Worm (Caenorhabditis elegans): Measurements from ENCODE around the gene C37C3.10.

C37C3.10 gene

ce11 chrV:7856641-7857040 is 6.2 kb downstream of the C37C3.10 start:
- TF ChIP-seq ama-1 (optimal IDR thresholded peaks at IDR 0.05): no peak

ce11 chrV:7855382-7855994 is 7.4 kb downstream of the C37C3.10 start, which contains the start of gene C37C3.2:
TSS of gene C37C3.2 (plus strand) at chrV:7855944.
- TF ChIP-seq scrt-1 (GFP tag; IDR thresholded peaks at IDR 0.05): no peak
- TF ChIP-seq ceh-13 (GFP tag; optimal IDR thresholded peaks at IDR 0.05): no peak
- no peak for TF ChIP-seq aly-1 (tag; optimal IDR thresholded peaks at IDR 0.05)
- TF ChIP-seq flt-1 (GFP tag; IDR thresholded peaks at IDR 0.05): no peak
- no peak for TF ChIP-seq hmbx-1 (tag; optimal IDR thresholded peaks at IDR 0.05)
- no peak for TF ChIP-seq ets-7 (tag; optimal IDR thresholded peaks at IDR 0.05)
- TF ChIP-seq ceh-36 (tag; optimal IDR thresholded peaks at IDR 0.05): no peak
- no peak for TF ChIP-seq tbx-37 (GFP tag; conservative IDR thresholded peaks at IDR 0.05)

ce11 chrV:7854603-7855002 is 8.3 kb downstream of the C37C3.10 start, which contains the start of the genes C37C3.9 and C37C3.18:
TSS of gene C37C3.9 (minus strand) at chrV:7854700.
TSS of gene C37C3.18 (plus strand) at chrV:7854993.
- TF ChIP-seq hmg-4 (GFP tag; optimal IDR thresholded peaks at IDR 0.05): peak; percentile 25
- peak; percentile 75 for TF ChIP-seq F13C5.2 (tag; optimal IDR thresholded peaks at IDR 0.05)
- TF ChIP-seq ets-7 (tag; optimal IDR thresholded peaks at IDR 0.05): no peak
- no peak for TF ChIP-seq flt-1 (GFP tag; IDR thresholded peaks at IDR 0.05)

ce11 chrV:7853900-7854299 is 9.0 kb downstream of the C37C3.10 start:
- TF ChIP-seq hmbx-1 (tag; optimal IDR thresholded peaks at IDR 0.05): no peak
- TF ChIP-seq hmg-4 (GFP tag; optimal IDR thresholded peaks at IDR 0.05): no peak
- no peak for TF ChIP-seq tra-4 (tag; optimal IDR thresholded peaks at IDR 0.05)
- no peak for TF ChIP-seq ceh-13 (GFP tag; optimal IDR thresholded peaks at IDR 0.05)
- no peak for TF ChIP-seq hnd-1 (tag; optimal IDR thresholded peaks at IDR 0.05)
- TF ChIP-seq sea-1 (GFP tag; conservative IDR thresholded peaks at IDR 0.05): no peak
- no peak for TF ChIP-seq tbx-37 (GFP tag; conservative IDR thresholded peaks at IDR 0.05)
- TF ChIP-seq ama-1 (optimal IDR thresholded peaks at IDR 0.05): no peak
- TF ChIP-seq F13C5.2 (tag; optimal IDR thresholded peaks at IDR 0.05): no peak
- no peak for TF ChIP-seq flt-1 (GFP tag; IDR thresholded peaks at IDR 0.05)

ce11 chrV:7852078-7852477 is 10.8 kb downstream of the C37C3.10 start:
- TF ChIP-seq ceh-36 (tag; optimal IDR thresholded peaks at IDR 0.05) (no peak), pes-1 (GFP tag; IDR thresholded peaks at IDR 0.05) (no peak), scrt-1 (GFP tag; IDR thresholded peaks at IDR 0.05) (no peak), tbx-37 (GFP tag; conservative IDR thresholded peaks at IDR 0.05) (no peak), ets-7 (tag; optimal IDR thresholded peaks at IDR 0.05) (no peak), tra-4 (tag; optimal IDR thresholded peaks at IDR 0.05) (no peak), tbx-11 (GFP tag; IDR thresholded peaks at IDR 0.05) (no peak), hmbx-1 (tag; optimal IDR thresholded peaks at IDR 0.05) (no peak), hnd-1 (tag; optimal IDR thresholded peaks at IDR 0.05) (no peak)

- TF ChIP-seq tbx-11 (GFP tag; IDR thresholded peaks at IDR 0.05): no peak
- TF ChIP-seq scrt-1 (GFP tag; IDR thresholded peaks at IDR 0.05): 0 out of 2 replicates have a peak, but pooled peaks have one; percentile 7
- TF ChIP-seq hmbx-1 (tag; optimal IDR thresholded peaks at IDR 0.05): no peak
- no peak for TF ChIP-seq ama-1 (optimal IDR thresholded peaks at IDR 0.05)
- TF ChIP-seq tbx-37 (GFP tag; conservative IDR thresholded peaks at IDR 0.05): no peak
- TF ChIP-seq pes-1 (GFP tag; IDR thresholded peaks at IDR 0.05): no peak
- TF ChIP-seq ets-7 (tag; optimal IDR thresholded peaks at IDR 0.05): no peak
- TF ChIP-seq hmg-4 (GFP tag; optimal IDR thresholded peaks at IDR 0.05): peak; percentile 1
- 0 out of 2 replicates have a peak, but pooled peaks have one; percentile 7 for TF ChIP-seq sea-1 (GFP tag; conservative IDR thresholded peaks at IDR 0.05)
- TF ChIP-seq hnd-1 (tag; optimal IDR thresholded peaks at IDR 0.05): no peak
- no peak for TF ChIP-seq aly-1 (tag; optimal IDR thresholded peaks at IDR 0.05)
- no peak for TF ChIP-seq ceh-13 (GFP tag; optimal IDR thresholded peaks at IDR 0.05)
- TF ChIP-seq flt-1 (GFP tag; IDR thresholded peaks at IDR 0.05): no peak
These were observed 14.6 kb downstream of the C37C3.10 start for ce11 chrV:7848251-7848650.

- TF ChIP-seq scrt-1 (GFP tag; IDR thresholded peaks at IDR 0.05): no peak
- TF ChIP-seq hmg-4 (GFP tag; optimal IDR thresholded peaks at IDR 0.05): no peak
- no peak for TF ChIP-seq aly-1 (tag; optimal IDR thresholded peaks at IDR 0.05)
These were observed 15.2 kb downstream of the C37C3.10 start for ce11 chrV:7847687-7848086.

- TF ChIP-seq hmbx-1 (tag; optimal IDR thresholded peaks at IDR 0.05): no peak
- TF ChIP-seq hnd-1 (tag; optimal IDR thresholded peaks at IDR 0.05): no peak
- TF ChIP-seq flt-1 (GFP tag; IDR thresholded peaks at IDR 0.05): no peak
- no peak for TF ChIP-seq F13C5.2 (tag; optimal IDR thresholded peaks at IDR 0.05)
- TF ChIP-seq hmg-4 (GFP tag; optimal IDR thresholded peaks at IDR 0.05): no peak
- TF ChIP-seq pes-1 (GFP tag; IDR thresholded peaks at IDR 0.05): no peak
- TF ChIP-seq tbx-11 (GFP tag; IDR thresholded peaks at IDR 0.05): no peak
- TF ChIP-seq tbx-37 (GFP tag; conservative IDR thresholded peaks at IDR 0.05): no peak
- no peak for TF ChIP-seq ama-1 (optimal IDR thresholded peaks at IDR 0.05)
- no peak for TF ChIP-seq ceh-13 (GFP tag; optimal IDR thresholded peaks at IDR 0.05)
- TF ChIP-seq B0310.2 (tag; optimal IDR thresholded peaks at IDR 0.05): no peak
- no peak for TF ChIP-seq aly-1 (tag; optimal IDR thresholded peaks at IDR 0.05)
- TF ChIP-seq ets-7 (tag; optimal IDR thresholded peaks at IDR 0.05): no peak
- no peak for TF ChIP-seq ceh-36 (tag; optimal IDR thresholded peaks at IDR 0.05)
These were observed 15.7 kb downstream of the C37C3.10 start, which contains the start of gene memo-1 for ce11 chrV:7847170-7847569. TSS of gene memo-1 (minus strand) at chrV:7847171.

- TF ChIP-seq tra-4 (tag; optimal IDR thresholded peaks at IDR 0.05) (no peak), scrt-1 (GFP tag; IDR thresholded peaks at IDR 0.05) (no peak), sea-1 (GFP tag; conservative IDR thresholded peaks at IDR 0.05) (no peak), ceh-13 (GFP tag; optimal IDR thresholded peaks at IDR 0.05) (no peak), ceh-36 (tag; optimal IDR thresholded peaks at IDR 0.05) (no peak), tbx-37 (GFP tag; conservative IDR thresholded peaks at IDR 0.05) (no peak), hmbx-1 (tag; optimal IDR thresholded peaks at IDR 0.05) (no peak), flt-1 (GFP tag; IDR thresholded peaks at IDR 0.05) (no peak), hnd-1 (tag; optimal IDR thresholded peaks at IDR 0.05) (no peak), aly-1 (tag; optimal IDR thresholded peaks at IDR 0.05) (no peak), tbx-11 (GFP tag; IDR thresholded peaks at IDR 0.05) (no peak), F13C5.2 (tag; optimal IDR thresholded peaks at IDR 0.05) (no peak), hmg-4 (GFP tag; optimal IDR thresholded peaks at IDR 0.05) (no peak), B0310.2 (tag; optimal IDR thresholded peaks at IDR 0.05) (no peak), ama-1 (optimal IDR thresholded peaks at IDR 0.05) (no peak), ets-7 (tag; optimal IDR thresholded peaks at IDR 0.05) (no peak), pes-1 (GFP tag; IDR thresholded peaks at IDR 0.05) (no peak)
These were observed 20.6 kb downstream of the C37C3.10 start, which contains the start of gene grd-8 for ce11 chrV:7842228-7842627. TSS of gene grd-8 (plus strand) at chrV:7842528.
